Worm (Caenorhabditis elegans) whole organism, L4 larva: ENCODE data around the gene ZK856.4.

ENCODE experiments used
- F26F4.8 ChIP-seq: fragments of 200-800 bp; sonication (Bioruptor generic); conservative IDR thresholded peaks from 2 replicates; pipeline ENCODE4 v1.3.6; 2022; ENCODE audit warnings: missing genetic modification characterization, missing compliant biosample characterization
- F37D6.2 ChIP-seq: sonication (generic microtip); optimal IDR thresholded peaks from 2 replicates; lab custom pipeline; 2016; ENCODE audit warnings: mild to moderate bottlenecking, missing genetic modification characterization, missing compliant biosample characterization
- Y105C5A.15 ChIP-seq: fragments of 200-800 bp; sonication (Bioruptor generic); IDR thresholded peaks from 2 replicates; pipeline ENCODE4 v1.3.6; 2022; ENCODE audit warnings: missing genetic modification characterization, missing compliant biosample characterization
- Y48G9A.11 ChIP-seq: fragments of 200-800 bp; sonication (Bioruptor generic); IDR thresholded peaks from 2 replicates; pipeline ENCODE4 v1.3.6; 2022; ENCODE audit warnings: missing genetic modification reagents, missing genetic modification characterization, missing compliant biosample characterization
- ZK337.2 ChIP-seq: fragments of 200-800 bp; sonication (Bioruptor generic); IDR thresholded peaks from 2 replicates; pipeline ENCODE4 v1.3.6; 2022; ENCODE audit warnings: missing genetic modification reagents, missing genetic modification characterization, missing compliant biosample characterization
- aha-1 ChIP-seq: fragments of 150-350 bp; peaks from one replicate; lab custom pipeline; 2014; ENCODE audit warnings: missing biosample characterization, missing genetic modification characterization
- ceh-44 ChIP-seq: fragments of 200-800 bp; sonication (Bioruptor generic); IDR thresholded peaks from 2 replicates; pipeline ENCODE4 v1.3.6; 2022; ENCODE audit warnings: missing genetic modification reagents, missing genetic modification characterization, missing compliant biosample characterization
- ctbp-1 ChIP-seq: fragments of 200-800 bp; sonication (Bioruptor generic); IDR thresholded peaks from 2 replicates; pipeline ENCODE4 v1.3.6; 2022; ENCODE audit warnings: missing genetic modification reagents, missing genetic modification characterization, missing compliant biosample characterization
- daf-16 ChIP-seq, 3 experiments: sonication (generic microtip); optimal IDR thresholded peaks; 2 replicates each; lab custom pipeline; 2016 to 2017; ENCODE audit warnings: missing genetic modification characterization in 3 of 3, missing genetic modification reagents in 3 of 3, mild to moderate bottlenecking in 2 of 3, missing compliant biosample characterization in 2 of 3, missing biosample characterization in 1 of 3, moderate library complexity in 1 of 3
- dmd-6 ChIP-seq: fragments of 200-800 bp; sonication (Bioruptor generic); IDR thresholded peaks from 2 replicates; pipeline ENCODE4 v1.3.6; 2022; ENCODE audit warnings: missing genetic modification reagents, missing genetic modification characterization, missing compliant biosample characterization
- dve-1 ChIP-seq: sonication (generic microtip); optimal IDR thresholded peaks from 2 replicates; lab custom pipeline; 2017; ENCODE audit warnings: antibody characterized with exemption, mild to moderate bottlenecking, missing genetic modification characterization, missing compliant biosample characterization; ENCODE audit not compliant: insufficient read depth
- egl-43 ChIP-seq: fragments of 200-800 bp; sonication (Bioruptor generic); IDR thresholded peaks from 2 replicates; pipeline ENCODE4 v1.3.6; 2022; ENCODE audit warnings: missing genetic modification reagents, missing genetic modification characterization, missing compliant biosample characterization
- hif-1 ChIP-seq, 2 experiments: sonication (generic microtip); optimal IDR thresholded peaks; 2 replicates each; lab custom pipeline; 2016 to 2017; ENCODE audit warnings: missing compliant biosample characterization in 2 of 2, missing genetic modification characterization in 2 of 2, missing genetic modification reagents in 2 of 2, missing genotype in 2 of 2, mild to moderate bottlenecking in 1 of 2
- hlh-30 ChIP-seq: sonication (generic microtip); optimal IDR thresholded peaks from 2 replicates; lab custom pipeline; 2017; ENCODE audit warnings: antibody characterized with exemption, mild to moderate bottlenecking, missing genetic modification characterization, missing compliant biosample characterization; ENCODE audit not compliant: insufficient read depth
- hmg-1.1 ChIP-seq: fragments of 200-800 bp; sonication (Bioruptor generic); IDR thresholded peaks from 2 replicates; pipeline ENCODE4 v1.3.6; 2022; ENCODE audit warnings: missing genetic modification reagents, missing genetic modification characterization, missing compliant biosample characterization
- lim-7 ChIP-seq: fragments of 200-800 bp; sonication (Bioruptor generic); IDR thresholded peaks from 2 replicates; pipeline ENCODE4 v1.3.6; 2022; ENCODE audit warnings: missing genetic modification characterization, missing compliant biosample characterization
- lin-13 ChIP-seq: fragments of 150-350 bp; optimal IDR thresholded peaks from 2 replicates; lab custom pipeline; 2014; ENCODE audit warnings: missing biosample characterization, missing genetic modification reagents, missing genetic modification characterization
- lin-15B ChIP-seq: fragments of 150-350 bp; sonication (generic microtip); optimal IDR thresholded peaks from 3 replicates; lab custom pipeline; 2014; ENCODE audit warnings: missing biosample characterization, missing genetic modification characterization
- lin-38 ChIP-seq: fragments of 200-800 bp; sonication (Bioruptor generic); IDR thresholded peaks from 2 replicates; pipeline ENCODE4 v1.3.6; 2022; ENCODE audit warnings: missing genetic modification reagents, missing genetic modification characterization, missing compliant biosample characterization
- lir-3 ChIP-seq: sonication (generic microtip); optimal IDR thresholded peaks from 2 replicates; lab custom pipeline; 2016; ENCODE audit warnings: mild to moderate bottlenecking, missing genetic modification characterization, missing compliant biosample characterization
- lsy-2 ChIP-seq, 2 experiments: fragments of 150-350 bp in 1 of 2; sonication (generic microtip) in 1 of 2; optimal IDR thresholded peaks; 2 replicates each; lab custom pipeline; 2014 to 2017; ENCODE audit warnings: missing biosample characterization in 2 of 2, missing genetic modification characterization in 2 of 2
- mdl-1 ChIP-seq, 2 experiments: fragments of 150-350 bp in 1 of 2; sonication (generic microtip) in 1 of 2; optimal IDR thresholded peaks; 2 replicates each; lab custom pipeline; 2014 to 2017; ENCODE audit warnings: missing biosample characterization in 2 of 2, missing genetic modification characterization in 2 of 2
- mdt-29 ChIP-seq: fragments of 200-800 bp; sonication (Bioruptor generic); IDR thresholded peaks from 2 replicates; pipeline ENCODE4 v1.3.6; 2022; ENCODE audit warnings: missing genetic modification reagents, missing genetic modification characterization, missing compliant biosample characterization
- mep-1 ChIP-seq: fragments of 150-350 bp; sonication (generic microtip); optimal IDR thresholded peaks from 3 replicates; lab custom pipeline; 2014; ENCODE audit warnings: missing biosample characterization, missing genetic modification characterization
- mxl-2 ChIP-seq: fragments of 200-800 bp; sonication (Bioruptor generic); conservative IDR thresholded peaks from 2 replicates; pipeline ENCODE4 v1.3.6; 2022; ENCODE audit warnings: missing genetic modification reagents, missing genetic modification characterization, missing compliant biosample characterization
- mxl-3 ChIP-seq: fragments of 200-800 bp; sonication (Bioruptor generic); optimal IDR thresholded peaks from 2 replicates; lab custom pipeline; 2018; ENCODE audit warnings: mild to moderate bottlenecking, missing genetic modification characterization, missing compliant biosample characterization
- nhr-11 ChIP-seq: fragments of 150-350 bp; optimal IDR thresholded peaks from 2 replicates; lab custom pipeline; 2014; ENCODE audit warnings: missing biosample characterization, missing genetic modification characterization
- nhr-28 ChIP-seq: fragments of 150-350 bp; optimal IDR thresholded peaks from 2 replicates; lab custom pipeline; 2014; ENCODE audit warnings: missing biosample characterization, missing genetic modification characterization
- nhr-41 ChIP-seq: fragments of 200-800 bp; sonication (Bioruptor generic); IDR thresholded peaks from 2 replicates; pipeline ENCODE4 v1.3.6; 2022; ENCODE audit warnings: missing genetic modification reagents, missing genetic modification characterization, missing compliant biosample characterization
- nhr-48 ChIP-seq: sonication (generic microtip); optimal IDR thresholded peaks from 2 replicates; lab custom pipeline; 2016; ENCODE audit warnings: mild to moderate bottlenecking, missing genetic modification characterization, missing compliant biosample characterization
- nhr-6 ChIP-seq: fragments of 150-350 bp; optimal IDR thresholded peaks from 2 replicates; lab custom pipeline; 2014; ENCODE audit warnings: missing biosample characterization, missing genetic modification characterization
- nhr-76 ChIP-seq: fragments of 150-350 bp; optimal IDR thresholded peaks from 2 replicates; lab custom pipeline; 2014; ENCODE audit warnings: missing biosample characterization, missing genetic modification characterization
- nhr-77 ChIP-seq: fragments of 150-350 bp; optimal IDR thresholded peaks from 2 replicates; lab custom pipeline; 2014; ENCODE audit warnings: missing biosample characterization, missing genetic modification characterization
- php-3 ChIP-seq: fragments of 200-800 bp; sonication (Bioruptor generic); IDR thresholded peaks from 2 replicates; pipeline ENCODE4 v1.3.6; 2022; ENCODE audit warnings: missing genetic modification reagents, missing genetic modification characterization, missing compliant biosample characterization
- pqm-1 ChIP-seq: sonication (generic microtip); optimal IDR thresholded peaks from 2 replicates; lab custom pipeline; 2017; ENCODE audit warnings: missing biosample characterization, missing genetic modification characterization
- rbr-2 ChIP-seq: sonication (generic microtip); optimal IDR thresholded peaks from 2 replicates; lab custom pipeline; 2016; ENCODE audit warnings: missing genotype, missing genetic modification characterization, missing compliant biosample characterization
- saeg-2 ChIP-seq: fragments of 200-800 bp; sonication (Bioruptor generic); IDR thresholded peaks from 2 replicates; pipeline ENCODE4 v1.3.6; 2022; ENCODE audit warnings: missing genetic modification reagents, missing genetic modification characterization, missing compliant biosample characterization
- spr-1 ChIP-seq: sonication (generic microtip); optimal IDR thresholded peaks from 2 replicates; lab custom pipeline; 2016; ENCODE audit warnings: mild to moderate bottlenecking, missing genetic modification characterization, missing compliant biosample characterization
- tag-97 ChIP-seq: fragments of 200-800 bp; sonication (Bioruptor generic); IDR thresholded peaks from 2 replicates; pipeline ENCODE4 v1.3.6; 2022; ENCODE audit warnings: missing genetic modification characterization, missing compliant biosample characterization
- unc-130 ChIP-seq: sonication (generic microtip); optimal IDR thresholded peaks from 2 replicates; lab custom pipeline; 2016; ENCODE audit warnings: missing genetic modification reagents, missing genetic modification characterization, missing compliant biosample characterization
- ztf-11 ChIP-seq: fragments of 150-350 bp; optimal IDR thresholded peaks from 2 replicates; lab custom pipeline; 2014; ENCODE audit warnings: missing biosample characterization, missing genetic modification characterization
- ztf-7 ChIP-seq: fragments of 150-350 bp; optimal IDR thresholded peaks from 2 replicates; lab custom pipeline; 2014; ENCODE audit warnings: missing biosample characterization, missing genetic modification characterization

ZK856.4 gene

ce11 chrV:10153076-10153475 lies 30.0 kb upstream of the ZK856.4 start:
- TF ChIP-seq F37D6.2 (no peak), ceh-44 (GFP tag; lab: Robert Waterston, UW) (no peak), nhr-77 (tag; lab: Kevin White, UChicago) (no peak), aha-1 (peak; percentile 94)

ce11 chrV:10154698-10155097 lies 28.4 kb upstream of the ZK856.4 start, which contains the start of gene srsx-29:
TSS of gene srsx-29 (plus strand) at chrV:10154998.
- no peak for TF ChIP-seq mdt-29 (GFP tag; lab: Robert Waterston, UW)
- TF ChIP-seq ztf-7: no peak
- no peak for TF ChIP-seq hmg-1.1
- no peak for TF ChIP-seq lin-15B (tag; lab: Kevin White, UChicago)
- no peak for TF ChIP-seq Y105C5A.15 (GFP tag; lab: Robert Waterston, UW)
- no peak for TF ChIP-seq mep-1 (tag; lab: Kevin White, UChicago)
- TF ChIP-seq lin-13 (GFP tag; lab: Kevin White, UChicago): no peak
- no peak for TF ChIP-seq lsy-2 (tag; optimal IDR thresholded peaks at IDR 0.05; lab: Kevin White, UChicago)
- no peak for TF ChIP-seq lin-38 (GFP tag; lab: Robert Waterston, UW)
- TF ChIP-seq spr-1 (tag; lab: Kevin White, UChicago): no peak
- TF ChIP-seq ztf-11 (tag; lab: Kevin White, UChicago): no peak
- TF ChIP-seq mxl-2 (GFP tag; lab: Robert Waterston, UW): no peak
- TF ChIP-seq ctbp-1 (GFP tag; lab: Robert Waterston, UW): no peak
- no peak for TF ChIP-seq php-3 (GFP tag; lab: Robert Waterston, UW)

DNA sequence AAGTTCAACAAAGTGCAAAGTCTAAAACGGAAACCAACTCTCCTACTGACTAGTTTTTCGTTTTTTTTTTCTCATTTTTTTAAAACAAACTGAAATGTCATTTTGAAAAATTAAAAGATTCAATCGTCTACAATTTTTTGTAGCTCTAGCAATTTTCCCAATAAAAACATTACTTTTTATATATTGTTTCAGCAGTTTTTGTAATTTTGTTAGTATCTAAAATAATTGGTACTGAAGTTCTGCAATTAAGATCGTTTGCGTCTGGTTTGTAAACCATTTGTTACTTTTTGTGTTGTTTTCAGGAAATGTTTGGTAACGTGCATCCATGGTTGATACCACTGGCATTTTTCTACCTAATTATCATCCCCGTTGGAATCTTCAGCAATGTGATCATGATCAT lies 24.6 kb upstream of the ZK856.4 start, which contains the start of gene srsx-30:
TSS of gene srsx-30 (plus strand) at position 301 of the 400 bp plus-strand sequence.
- no peak for TF ChIP-seq tag-97 (GFP tag; lab: Robert Waterston, UW)
- TF ChIP-seq unc-130 (GFP tag; lab: Kevin White, UChicago): no peak
- no peak for TF ChIP-seq nhr-41 (GFP tag; lab: Robert Waterston, UW)
- no peak for TF ChIP-seq rbr-2 (tag; lab: Kevin White, UChicago)
- TF ChIP-seq nhr-48 (tag; lab: Kevin White, UChicago): no peak
- no peak for TF ChIP-seq hif-1 (tag; optimal IDR thresholded peaks at IDR 0.05; lab: Kevin White, UChicago)
- no peak for TF ChIP-seq F26F4.8 (GFP tag; lab: Robert Waterston, UW)
- no peak for TF ChIP-seq pqm-1 (tag; lab: Kevin White, UChicago)
- no peak for TF ChIP-seq lir-3 (tag; lab: Kevin White, UChicago)
- no peak for TF ChIP-seq egl-43 (GFP tag; lab: Robert Waterston, UW)
- TF ChIP-seq saeg-2 (GFP tag; lab: Robert Waterston, UW): no peak
- TF ChIP-seq nhr-76 (tag; lab: Kevin White, UChicago): no peak
- TF ChIP-seq mxl-3 (GFP tag; lab: Kevin White, UChicago): no peak
- TF ChIP-seq nhr-6 (tag; lab: Kevin White, UChicago): no peak
- no peak for TF ChIP-seq mdl-1 (tag; optimal IDR thresholded peaks at IDR 0.05; lab: Kevin White, UChicago)

ce11 chrV:10159972-10160371 lies 23.1 kb upstream of the ZK856.4 start:
- peak; percentile 54 for TF ChIP-seq nhr-28 (tag; lab: Kevin White, UChicago)
- TF ChIP-seq aha-1: no peak
- TF ChIP-seq Y48G9A.11 (GFP tag; lab: Robert Waterston, UW): no peak
- peak; percentile 1 for TF ChIP-seq pqm-1 (tag; lab: Kevin White, UChicago)
- peak; percentile 64 for TF ChIP-seq dve-1
- TF ChIP-seq dmd-6 (GFP tag; lab: Robert Waterston, UW): peak; percentile 82
- TF ChIP-seq daf-16 (GFP tag; optimal IDR thresholded peaks at IDR 0.05; lab: Kevin White, UChicago): no peak
- peak; percentile 66 for TF ChIP-seq daf-16 (tag; optimal IDR thresholded peaks at IDR 0.05; lab: Kevin White, UChicago)
- peak in 1 of 2 experiments; percentile 64 for TF ChIP-seq mdl-1 (tag; optimal IDR thresholded peaks at IDR 0.05; lab: Kevin White, UChicago)
- no peak for TF ChIP-seq nhr-41 (GFP tag; lab: Robert Waterston, UW)
- TF ChIP-seq ZK337.2 (GFP tag; lab: Robert Waterston, UW): no peak
- peak; percentile 87 for TF ChIP-seq php-3 (GFP tag; lab: Robert Waterston, UW)
- no peak for TF ChIP-seq nhr-11 (tag; lab: Kevin White, UChicago)
- TF ChIP-seq nhr-77 (tag; lab: Kevin White, UChicago): peak; percentile 31
- no peak for TF ChIP-seq lim-7 (GFP tag; lab: Robert Waterston, UW)
- no peak for TF ChIP-seq F37D6.2
- TF ChIP-seq hlh-30: peak; percentile 42
